Fruit fly (Drosophila melanogaster) whole organism, prepupa: ENCODE data around the gene CG33509.
A peak's percentile ranks its signal among the peaks of the same experiment; 100 is the strongest.

ENCODE experiments used
- Blimp-1 ChIP-seq: fragments of 200-800 bp; sonication (Bioruptor generic); optimal IDR thresholded peaks from 3 replicates; lab custom pipeline; 2017; ENCODE audit warnings: missing biosample characterization, missing genetic modification characterization, mild to moderate bottlenecking, moderate library complexity, missing genetic modification reagents
- CG10631 ChIP-seq: fragments of 200-800 bp; sonication (Bioruptor generic); optimal IDR thresholded peaks from 2 replicates; lab custom pipeline; 2016; ENCODE audit warnings: missing biosample characterization, missing genetic modification characterization
- CG10669 ChIP-seq: fragments of 200-800 bp; sonication (Bioruptor generic); optimal IDR thresholded peaks from 3 replicates; lab custom pipeline; 2018; ENCODE audit warnings: missing biosample characterization, mild to moderate bottlenecking, missing genetic modification characterization, moderate library complexity
- CG11294 ChIP-seq: fragments of 200-800 bp; sonication (Bioruptor generic); IDR thresholded peaks from 2 replicates; pipeline ENCODE4 v1.3.6; 2022; ENCODE audit warnings: missing biosample characterization, missing genetic modification characterization
- CG16779 ChIP-seq: fragments of 200-800 bp; sonication (Bioruptor generic); optimal IDR thresholded peaks from 3 replicates; lab custom pipeline; 2017; ENCODE audit warnings: missing biosample characterization, mild to moderate bottlenecking, missing genetic modification characterization
- CG4318 ChIP-seq: fragments of 200-800 bp; sonication (Bioruptor generic); optimal IDR thresholded peaks from 3 replicates; lab custom pipeline; 2017; ENCODE audit warnings: missing biosample characterization, mild to moderate bottlenecking, missing genetic modification characterization
- CG6163 ChIP-seq: fragments of 200-800 bp; sonication (Bioruptor generic); IDR thresholded peaks from 3 replicates; pipeline ENCODE4 v1.3.6; 2022; ENCODE audit warnings: missing biosample characterization, missing genetic modification characterization
- CG6808 ChIP-seq: fragments of 200-800 bp; sonication (Bioruptor generic); optimal IDR thresholded peaks from 3 replicates; lab custom pipeline; 2017; ENCODE audit warnings: missing biosample characterization, missing genetic modification characterization, mild to moderate bottlenecking, moderate library complexity, missing genetic modification reagents
- CG6854 ChIP-seq: fragments of 200-800 bp; sonication (Bioruptor generic); optimal IDR thresholded peaks from 2 replicates; lab custom pipeline; 2017; ENCODE audit warnings: missing biosample characterization, mild to moderate bottlenecking, missing genetic modification characterization
- CG8119 ChIP-seq: fragments of 200-800 bp; sonication (Bioruptor generic); IDR thresholded peaks from 3 replicates; pipeline ENCODE4 v1.3.6; 2022; ENCODE audit warnings: missing biosample characterization, missing genetic modification characterization
- CG8632 ChIP-seq: fragments of 200-800 bp; sonication (Bioruptor generic); optimal IDR thresholded peaks from 3 replicates; lab custom pipeline; 2016; ENCODE audit warnings: missing biosample characterization, missing genetic modification characterization
- CG9139 ChIP-seq: fragments of 200-800 bp; sonication (Bioruptor generic); optimal IDR thresholded peaks from 3 replicates; lab custom pipeline; 2017; ENCODE audit warnings: missing biosample characterization, mild to moderate bottlenecking, missing genetic modification characterization
- Eip78C ChIP-seq: fragments of 200-800 bp; sonication (Bioruptor generic); peaks from one replicate; lab custom pipeline; 2016; ENCODE audit warnings: missing biosample characterization, missing genetic modification characterization
- Eip93F ChIP-seq: fragments of 200-800 bp; sonication (Bioruptor generic); optimal IDR thresholded peaks from 2 replicates; lab custom pipeline; 2016; ENCODE audit warnings: missing biosample characterization, mild to moderate bottlenecking, missing genetic modification characterization
- Ets21C ChIP-seq: fragments of 200-800 bp; sonication (Bioruptor generic); optimal IDR thresholded peaks from 3 replicates; lab custom pipeline; 2016; ENCODE audit warnings: missing biosample characterization, missing genetic modification characterization
- Ets96B ChIP-seq: fragments of 200-800 bp; optimal IDR thresholded peaks from 2 replicates; lab custom pipeline; 2019; ENCODE audit warnings: missing biosample characterization, mild to moderate bottlenecking, missing genetic modification characterization, moderate library complexity
- Hr38 ChIP-seq: sonication (Bioruptor generic); optimal IDR thresholded peaks from 2 replicates; lab custom pipeline; 2016; ENCODE audit warnings: missing biosample characterization, missing genetic modification characterization
- Hr4 ChIP-seq: fragments of 200-800 bp; sonication (Bioruptor generic); optimal IDR thresholded peaks from 3 replicates; lab custom pipeline; 2016; ENCODE audit warnings: missing biosample characterization, missing genetic modification characterization
- Lpt ChIP-seq: fragments of 200-800 bp; sonication (Bioruptor generic); optimal IDR thresholded peaks from 3 replicates; lab custom pipeline; 2016; ENCODE audit warnings: missing biosample characterization, missing genetic modification characterization
- Met ChIP-seq: fragments of 200-800 bp; sonication (Bioruptor generic); optimal IDR thresholded peaks from 3 replicates; lab custom pipeline; 2016; ENCODE audit warnings: missing biosample characterization, missing genetic modification characterization
- achi ChIP-seq: fragments of 200-800 bp; sonication (Bioruptor generic); optimal IDR thresholded peaks from 3 replicates; lab custom pipeline; 2016; ENCODE audit warnings: missing biosample characterization, missing genetic modification characterization
- acj6 ChIP-seq: fragments of 200-800 bp; sonication (Bioruptor generic); optimal IDR thresholded peaks from 3 replicates; lab custom pipeline; 2016; ENCODE audit warnings: missing biosample characterization, missing genetic modification characterization
- cyc ChIP-seq: fragments of 200-800 bp; sonication (Bioruptor generic); optimal IDR thresholded peaks from 3 replicates; lab custom pipeline; 2016; ENCODE audit warnings: missing biosample characterization, missing genetic modification characterization
- dsx ChIP-seq: fragments of 200-800 bp; optimal IDR thresholded peaks from 3 replicates; lab custom pipeline; 2019; ENCODE audit warnings: missing biosample characterization, mild to moderate bottlenecking, missing genetic modification characterization, moderate library complexity; ENCODE audit not compliant: poor library complexity, severe bottlenecking
- eg ChIP-seq: fragments of 200-800 bp; sonication (Bioruptor generic); IDR thresholded peaks from 3 replicates; pipeline ENCODE4 v1.3.6; 2022; ENCODE audit warnings: missing biosample characterization, missing genetic modification characterization
- esn ChIP-seq: fragments of 200-800 bp; sonication (Bioruptor generic); optimal IDR thresholded peaks from 2 replicates; lab custom pipeline; 2016; ENCODE audit warnings: missing biosample characterization, mild to moderate bottlenecking, missing genetic modification characterization, moderate library complexity
- fkh ChIP-seq: fragments of 200-800 bp; sonication (Bioruptor generic); optimal IDR thresholded peaks from 3 replicates; lab custom pipeline; 2017; ENCODE audit warnings: missing biosample characterization, mild to moderate bottlenecking, missing genetic modification characterization, moderate library complexity
- net ChIP-seq: fragments of 200-800 bp; sonication (Bioruptor generic); optimal IDR thresholded peaks from 3 replicates; lab custom pipeline; 2016; ENCODE audit warnings: missing biosample characterization, missing genetic modification characterization
- salr ChIP-seq, 2 experiments: fragments of 200-800 bp; sonication (Bioruptor generic); optimal IDR thresholded peaks; 3 replicates each; lab custom pipeline; 2016 to 2018; ENCODE audit warnings: missing biosample characterization in 2 of 2, missing genetic modification characterization in 2 of 2, mild to moderate bottlenecking in 1 of 2
- ss ChIP-seq, 2 experiments: fragments of 200-800 bp; sonication (Bioruptor generic); optimal IDR thresholded peaks; 2 replicates in 1 of 2; 3 replicates in 1 of 2; lab custom pipeline; 2017 to 2018; ENCODE audit warnings: mild to moderate bottlenecking in 2 of 2, missing biosample characterization in 2 of 2, missing genetic modification characterization in 2 of 2, moderate library complexity in 1 of 2
- svp ChIP-seq: fragments of 200-800 bp; sonication (Bioruptor generic); peaks from one replicate; lab custom pipeline; 2016; ENCODE audit warnings: missing biosample characterization, missing genetic modification characterization
- topi ChIP-seq: fragments of 200-800 bp; sonication (Bioruptor generic); optimal IDR thresholded peaks from 3 replicates; lab custom pipeline; 2016; ENCODE audit warnings: missing biosample characterization, missing genetic modification characterization
- vri ChIP-seq: fragments of 200-800 bp; sonication (Bioruptor generic); optimal IDR thresholded peaks from 3 replicates; lab custom pipeline; 2016; ENCODE audit warnings: missing biosample characterization, mild to moderate bottlenecking, missing genetic modification characterization

CG33509 gene

DNA sequence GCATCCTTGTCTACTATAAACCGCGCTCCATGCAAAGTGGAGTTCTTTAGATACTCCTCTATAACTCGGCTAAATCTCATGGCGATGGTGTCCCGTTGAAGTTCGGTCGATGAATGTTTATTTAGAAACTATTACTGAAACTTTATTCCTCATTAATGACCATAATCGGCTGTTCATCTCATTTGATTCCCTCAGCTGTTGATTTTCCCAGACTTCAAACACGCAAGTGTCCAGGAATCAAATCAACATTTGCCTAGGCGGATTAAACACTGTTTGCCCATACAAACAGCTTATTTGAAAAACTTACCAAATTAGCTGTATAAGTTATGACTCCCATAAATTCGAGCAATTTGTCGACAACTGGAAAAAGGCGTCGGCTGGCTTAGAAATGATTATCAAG lies 2.3 kb upstream of the CG33509 start, which contains the start of gene ppk13:
TSS of gene ppk13 (minus strand) at position 101 of the 400 bp plus-strand sequence.
- TF ChIP-seq Ets96B (tag; lab: Kevin White, UChicago) (no peak), CG6163 (GFP tag; lab: Robert Waterston, UW) (no peak), CG10669 (GFP tag; lab: Kevin White, UChicago) (no peak), topi (GFP tag; lab: Kevin White, UChicago) (no peak), Eip93F (GFP tag; lab: Kevin White, UChicago) (no peak), CG8632 (GFP tag; lab: Kevin White, UChicago) (no peak), CG6854 (no peak), net (GFP tag; lab: Kevin White, UChicago) (no peak), CG9139 (no peak), CG8119 (GFP tag; lab: Robert Waterston, UW) (no peak), CG10631 (GFP tag; lab: Kevin White, UChicago) (no peak), cyc (GFP tag; lab: Kevin White, UChicago) (no peak), Blimp-1 (GFP tag; lab: Kevin White, UChicago) (no peak), Ets21C (GFP tag; lab: Kevin White, UChicago) (no peak)

DNA sequence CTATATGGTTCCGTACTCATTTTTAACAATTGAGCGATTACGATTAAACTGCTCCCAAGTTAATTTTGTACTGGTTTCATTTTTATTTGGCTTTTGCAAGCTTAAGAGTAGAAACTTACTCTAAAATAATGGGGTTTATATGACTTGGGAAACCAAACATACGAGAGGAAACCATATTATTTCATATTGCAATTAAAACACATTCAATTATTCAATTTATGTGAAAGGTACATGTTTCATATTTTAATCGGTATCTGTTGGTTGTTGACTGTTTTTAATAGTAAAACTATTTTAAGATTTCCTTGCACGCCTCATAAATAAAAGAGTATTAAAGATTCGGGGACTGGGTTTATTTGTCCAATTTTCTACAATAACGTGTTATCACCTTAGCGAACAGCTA lies 2.0 kb downstream of the CG33509 start, which contains the start of gene CG33510:
TSS of gene CG33510 (minus strand) at position 59 of the 400 bp plus-strand sequence.
- TF ChIP-seq CG16779 (tag; lab: Kevin White, UChicago) (no peak), Hr4 (GFP tag; lab: Kevin White, UChicago) (no peak), CG10669 (GFP tag; lab: Kevin White, UChicago) (no peak), Eip78C (GFP tag; lab: Kevin White, UChicago) (no peak), Hr38 (GFP tag; lab: Kevin White, UChicago) (no peak), dsx (GFP tag; lab: Kevin White, UChicago) (no peak), ss (GFP tag; optimal IDR thresholded peaks at IDR 0.05; lab: Kevin White, UChicago) (no peak), Lpt (GFP tag; lab: Kevin White, UChicago) (no peak)
- TF ChIP-seq, all 60 proteins: peak for 0

dm6 chr2L:21082444-21083201 lies 3.7 kb downstream of the CG33509 start, which contains the start of gene CG33511:
Gene CG33511, minus strand, starts transcription at chr2L:21082494.
- TF ChIP-seq CG11294 (GFP tag; lab: Robert Waterston, UW) (no peak), net (GFP tag; lab: Kevin White, UChicago) (no peak), Blimp-1 (GFP tag; lab: Kevin White, UChicago) (no peak), acj6 (GFP tag; lab: Kevin White, UChicago) (no peak), CG9139 (no peak), topi (GFP tag; lab: Kevin White, UChicago) (no peak), svp (peak; percentile 88), CG8632 (GFP tag; lab: Kevin White, UChicago) (no peak), CG4318 (GFP tag; lab: Kevin White, UChicago) (no peak), CG8119 (GFP tag; lab: Robert Waterston, UW) (no peak), Met (GFP tag; lab: Kevin White, UChicago) (no peak), Eip93F (GFP tag; lab: Kevin White, UChicago) (no peak), esn (GFP tag; lab: Kevin White, UChicago) (no peak), Lpt (GFP tag; lab: Kevin White, UChicago) (no peak), Hr4 (GFP tag; lab: Kevin White, UChicago) (no peak), fkh (GFP tag; lab: Kevin White, UChicago) (peak; percentile 16), eg (GFP tag; lab: Robert Waterston, UW) (no peak), achi (GFP tag; lab: Kevin White, UChicago) (no peak), salr (GFP tag; optimal IDR thresholded peaks at IDR 0.05; lab: Kevin White, UChicago) (no peak), CG6808 (no peak), vri (GFP tag; lab: Kevin White, UChicago) (peak; percentile 43)
